Worm (Caenorhabditis elegans) whole organism, late embryonic: Measurements from ENCODE around the gene str-83.

ENCODE experiments used
- K09A11.1 ChIP-seq: sonication (generic microtip); optimal IDR thresholded peaks from 2 replicates; lab custom pipeline; 2017; ENCODE audit warnings: antibody characterized with exemption, mild to moderate bottlenecking, missing genetic modification characterization, missing compliant biosample characterization; ENCODE audit not compliant: insufficient read depth
- Y22D7AL.16 ChIP-seq: sonication (generic microtip); optimal IDR thresholded peaks from 2 replicates; lab custom pipeline; 2016; ENCODE audit warnings: missing genetic modification characterization, missing compliant biosample characterization
- ama-1 ChIP-seq: fragments of 150-350 bp; optimal IDR thresholded peaks from 2 replicates; lab custom pipeline; 2014
- ceh-2 ChIP-seq: sonication (generic microtip); optimal IDR thresholded peaks from 2 replicates; lab custom pipeline; 2016; ENCODE audit warnings: missing genotype, missing genetic modification characterization, missing compliant biosample characterization
- ets-4 ChIP-seq: sonication (generic microtip); optimal IDR thresholded peaks from 2 replicates; lab custom pipeline; 2016; ENCODE audit warnings: missing genetic modification characterization, missing compliant biosample characterization
- fkh-6 ChIP-seq: sonication (generic microtip); optimal IDR thresholded peaks from 2 replicates; lab custom pipeline; 2016; ENCODE audit warnings: missing genetic modification characterization, missing compliant biosample characterization
- nfya-1 ChIP-seq: sonication (generic microtip); optimal IDR thresholded peaks from 2 replicates; lab custom pipeline; 2017; ENCODE audit warnings: missing genetic modification characterization, mild to moderate bottlenecking, missing compliant biosample characterization, antibody characterized with exemption, moderate library complexity
- nhr-11 ChIP-seq: fragments of 150-350 bp; optimal IDR thresholded peaks from 2 replicates; lab custom pipeline; 2014; ENCODE audit warnings: missing biosample characterization, missing genetic modification characterization
- odd-2 ChIP-seq: sonication (generic microtip); optimal IDR thresholded peaks from 2 replicates; lab custom pipeline; 2017; ENCODE audit warnings: antibody characterized with exemption, mild to moderate bottlenecking, missing genetic modification characterization, missing compliant biosample characterization
- pha-2 ChIP-seq: sonication (generic microtip); optimal IDR thresholded peaks from 2 replicates; lab custom pipeline; 2017; ENCODE audit warnings: mild to moderate bottlenecking, missing genetic modification characterization, missing compliant biosample characterization
- pha-4 ChIP-seq: fragments of 150-350 bp; optimal IDR thresholded peaks from 2 replicates; lab custom pipeline; 2018; ENCODE audit warnings: missing biosample characterization, missing genetic modification reagents, missing genetic modification characterization
- rnt-1 ChIP-seq: sonication (generic microtip); optimal IDR thresholded peaks from 2 replicates; lab custom pipeline; 2016; ENCODE audit warnings: missing genetic modification characterization, missing compliant biosample characterization
- unc-55 ChIP-seq: sonication (generic microtip); optimal IDR thresholded peaks from 2 replicates; lab custom pipeline; 2017; ENCODE audit warnings: missing biosample characterization, missing genetic modification reagents, missing genetic modification characterization
- zip-5 ChIP-seq: sonication (generic microtip); optimal IDR thresholded peaks from 2 replicates; lab custom pipeline; 2016; ENCODE audit warnings: missing genetic modification characterization, missing compliant biosample characterization

DNA sequence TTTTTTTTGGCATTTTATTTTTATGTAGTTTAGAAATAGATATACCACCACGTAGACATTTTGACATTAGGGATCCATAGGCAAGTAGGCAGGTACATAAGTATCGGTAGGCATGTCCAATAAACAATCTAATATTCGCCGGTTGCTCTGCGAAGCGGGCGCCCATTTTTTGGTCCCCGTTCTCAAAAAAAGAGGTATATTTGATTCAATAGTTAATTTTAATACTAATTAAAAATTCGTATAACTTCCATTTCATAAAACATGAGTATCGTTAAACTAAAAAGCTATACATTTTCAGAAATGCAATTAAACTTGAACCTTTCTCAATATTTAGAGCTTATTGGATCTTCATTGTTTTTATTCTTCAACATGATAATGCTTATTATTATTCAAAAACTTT lies at the start of gene str-83:
- no peak for TF ChIP-seq ets-4
- TF ChIP-seq nhr-11 = no peak
- TF ChIP-seq fkh-6 (tag; lab: Kevin White, UChicago) = no peak
- no peak for TF ChIP-seq pha-2 (tag; lab: Kevin White, UChicago)
- no peak for TF ChIP-seq pha-4 (tag; lab: Kevin White, UChicago)
- TF ChIP-seq ama-1 = no peak
- no peak for TF ChIP-seq odd-2 (tag; lab: Kevin White, UChicago)
- TF ChIP-seq Y22D7AL.16 = no peak
- no peak for TF ChIP-seq unc-55
- TF ChIP-seq nfya-1 (tag; lab: Kevin White, UChicago) = no peak
- no peak for TF ChIP-seq K09A11.1 (tag; lab: Kevin White, UChicago)
- no peak for TF ChIP-seq ceh-2 (tag; lab: Kevin White, UChicago)
- no peak for TF ChIP-seq rnt-1 (tag; lab: Kevin White, UChicago)
- no peak for TF ChIP-seq zip-5 (tag; lab: Kevin White, UChicago)
